Worm (Caenorhabditis elegans): Measurements from ENCODE around the gene srh-217.

srh-217 gene

DNA sequence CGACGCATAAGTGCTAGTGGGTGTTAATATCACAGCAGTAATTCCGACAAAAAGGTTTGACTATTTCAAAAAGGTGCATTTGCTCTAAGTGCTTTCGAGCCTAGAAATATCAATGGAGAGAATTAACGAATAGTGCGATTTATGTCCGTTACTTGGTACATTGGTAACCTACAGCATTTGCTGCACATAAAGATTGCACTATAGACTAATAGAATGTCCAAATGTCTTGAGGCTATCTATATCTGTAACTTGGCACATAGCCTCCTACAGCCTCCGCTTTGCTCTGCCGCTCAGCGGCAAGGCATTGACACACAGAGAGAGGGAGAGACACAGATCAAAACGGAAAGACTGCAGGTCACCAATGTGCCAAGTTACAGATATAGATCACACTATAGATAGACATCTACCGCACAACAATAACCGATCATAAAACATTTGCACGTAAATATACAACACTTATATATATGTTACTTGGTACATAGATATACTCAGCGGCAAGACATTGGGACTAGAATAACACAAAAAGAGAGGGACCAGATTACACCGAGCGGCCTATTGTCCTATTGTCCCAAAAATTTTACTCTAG is at the start of gene srh-217, which contains the start of gene Y113G7B.28:
Gene srh-217 (minus strand): TSS at position 101 of the 586 bp plus-strand sequence.
Gene Y113G7B.28 (plus strand): TSS at position 536 of the 586 bp plus-strand sequence.
- no peak for TF ChIP-seq pes-1 (GFP tag; IDR thresholded peaks at IDR 0.05)
- no peak for TF ChIP-seq hmg-4 (GFP tag; optimal IDR thresholded peaks at IDR 0.05)
- no peak for TF ChIP-seq tbx-37 (GFP tag; conservative IDR thresholded peaks at IDR 0.05)
- TF ChIP-seq B0310.2 (tag; optimal IDR thresholded peaks at IDR 0.05): no peak
- no peak for TF ChIP-seq F13C5.2 (tag; optimal IDR thresholded peaks at IDR 0.05)
- TF ChIP-seq ceh-13 (GFP tag; optimal IDR thresholded peaks at IDR 0.05): no peak
- TF ChIP-seq ceh-36 (tag; optimal IDR thresholded peaks at IDR 0.05): no peak
- no peak for TF ChIP-seq flt-1 (GFP tag; IDR thresholded peaks at IDR 0.05)
- no peak for TF ChIP-seq scrt-1 (GFP tag; IDR thresholded peaks at IDR 0.05)
- no peak for TF ChIP-seq tbx-11 (GFP tag; IDR thresholded peaks at IDR 0.05)
- no peak for TF ChIP-seq hmbx-1 (tag; optimal IDR thresholded peaks at IDR 0.05)
- TF ChIP-seq aly-1 (tag; optimal IDR thresholded peaks at IDR 0.05): no peak
- no peak for TF ChIP-seq sea-1 (GFP tag; conservative IDR thresholded peaks at IDR 0.05)

DNA sequence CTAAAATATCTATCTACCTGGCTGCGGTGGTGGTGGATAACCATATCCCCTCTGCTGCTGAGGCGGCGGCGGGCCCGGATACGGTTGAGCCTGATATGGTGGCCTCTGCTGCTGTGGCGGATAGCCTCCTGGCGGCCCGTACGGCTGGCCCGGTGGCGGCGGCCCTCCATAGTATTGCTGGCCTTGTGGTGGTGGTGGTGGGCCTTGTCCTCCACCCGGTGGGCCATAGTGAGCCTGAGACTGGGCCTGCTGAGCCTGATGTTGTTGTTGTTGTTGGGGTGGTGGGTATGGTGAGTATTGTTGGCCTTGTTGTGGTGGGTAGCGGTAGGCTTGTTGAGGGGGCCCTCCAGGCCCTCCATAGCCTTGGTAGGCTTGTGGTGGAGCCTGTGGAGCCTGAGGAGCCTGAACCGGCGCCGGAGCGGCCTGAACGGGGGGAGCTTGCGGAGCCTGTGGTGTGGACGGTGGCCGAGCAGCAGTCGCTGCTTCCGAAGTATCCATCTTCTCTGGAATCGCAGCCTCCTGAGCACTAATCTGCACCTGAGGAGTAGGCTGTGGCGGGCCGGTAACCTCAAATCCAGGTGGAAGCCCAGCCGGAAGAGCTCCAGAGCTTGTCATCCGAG is 46.0 kb upstream of the srh-217 start:
- TF ChIP-seq hmg-4 (GFP tag; optimal IDR thresholded peaks at IDR 0.05) (no peak), pes-1 (GFP tag; IDR thresholded peaks at IDR 0.05) (0 out of 2 replicates have a peak, but pooled peaks have one; percentile 30)

DNA sequence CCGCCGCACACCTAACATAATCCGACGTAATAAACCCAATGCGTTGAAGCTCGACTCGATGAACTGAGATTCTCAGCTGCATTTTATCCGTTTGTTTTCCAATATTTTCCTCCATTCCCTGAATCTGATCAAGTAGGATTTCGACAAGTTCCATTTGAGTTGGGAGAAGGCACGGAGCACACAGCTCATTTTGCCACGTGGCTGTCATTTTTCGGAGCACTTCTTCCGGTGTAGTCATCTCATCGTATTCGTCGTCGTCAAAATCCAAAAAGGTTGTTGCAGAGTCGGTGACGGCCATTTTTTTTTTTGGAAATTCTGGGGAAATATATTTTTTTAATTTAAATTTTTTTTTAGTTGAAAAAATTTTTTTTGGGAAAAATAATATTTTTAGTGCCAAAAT is 42.1 kb upstream of the srh-217 start, which contains the start of gene sld-5:
Gene sld-5 (minus strand): TSS at position 317 of the 400 bp plus-strand sequence.
- TF ChIP-seq tbx-37 (GFP tag; conservative IDR thresholded peaks at IDR 0.05) (no peak), pes-1 (GFP tag; IDR thresholded peaks at IDR 0.05) (no peak), ama-1 (optimal IDR thresholded peaks at IDR 0.05) (no peak), tra-4 (tag; optimal IDR thresholded peaks at IDR 0.05) (no peak), hmbx-1 (tag; optimal IDR thresholded peaks at IDR 0.05) (no peak), aly-1 (tag; optimal IDR thresholded peaks at IDR 0.05) (no peak), tbx-11 (GFP tag; IDR thresholded peaks at IDR 0.05) (no peak), hmg-4 (GFP tag; optimal IDR thresholded peaks at IDR 0.05) (no peak), ceh-13 (GFP tag; optimal IDR thresholded peaks at IDR 0.05) (no peak), B0310.2 (tag; optimal IDR thresholded peaks at IDR 0.05) (no peak)

DNA sequence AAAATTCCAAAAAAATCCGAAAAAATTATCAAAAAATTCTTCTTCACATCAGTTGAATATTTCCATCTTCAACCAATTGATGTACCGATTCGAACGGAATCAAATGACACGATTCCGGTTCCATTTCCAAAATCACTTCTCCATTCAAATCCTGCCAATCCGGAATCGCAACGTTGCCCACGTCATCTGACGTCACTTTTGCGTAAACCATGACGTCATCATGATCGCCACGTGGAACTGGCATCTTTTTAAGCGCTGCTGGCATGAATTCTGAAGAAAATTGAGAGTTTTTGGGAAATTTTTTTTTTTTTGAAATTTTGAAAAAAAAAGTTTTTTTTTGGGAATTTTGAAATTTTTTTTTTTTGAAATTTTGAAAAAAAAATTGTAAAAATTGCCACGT is 39.9 kb upstream of the srh-217 start:
- TF ChIP-seq tra-4 (tag; optimal IDR thresholded peaks at IDR 0.05) (no peak), tbx-37 (GFP tag; conservative IDR thresholded peaks at IDR 0.05) (no peak), aly-1 (tag; optimal IDR thresholded peaks at IDR 0.05) (no peak), hnd-1 (tag; optimal IDR thresholded peaks at IDR 0.05) (no peak), ceh-13 (GFP tag; optimal IDR thresholded peaks at IDR 0.05) (no peak), hmbx-1 (tag; optimal IDR thresholded peaks at IDR 0.05) (no peak), flt-1 (GFP tag; IDR thresholded peaks at IDR 0.05) (no peak), B0310.2 (tag; optimal IDR thresholded peaks at IDR 0.05) (no peak), scrt-1 (GFP tag; IDR thresholded peaks at IDR 0.05) (no peak), F13C5.2 (tag; optimal IDR thresholded peaks at IDR 0.05) (no peak), hmg-4 (GFP tag; optimal IDR thresholded peaks at IDR 0.05) (no peak), ama-1 (optimal IDR thresholded peaks at IDR 0.05) (no peak), sea-1 (GFP tag; conservative IDR thresholded peaks at IDR 0.05) (no peak), ceh-36 (tag; optimal IDR thresholded peaks at IDR 0.05) (no peak), ets-7 (tag; optimal IDR thresholded peaks at IDR 0.05) (no peak), tbx-11 (GFP tag; IDR thresholded peaks at IDR 0.05) (no peak), pes-1 (GFP tag; IDR thresholded peaks at IDR 0.05) (no peak)

DNA sequence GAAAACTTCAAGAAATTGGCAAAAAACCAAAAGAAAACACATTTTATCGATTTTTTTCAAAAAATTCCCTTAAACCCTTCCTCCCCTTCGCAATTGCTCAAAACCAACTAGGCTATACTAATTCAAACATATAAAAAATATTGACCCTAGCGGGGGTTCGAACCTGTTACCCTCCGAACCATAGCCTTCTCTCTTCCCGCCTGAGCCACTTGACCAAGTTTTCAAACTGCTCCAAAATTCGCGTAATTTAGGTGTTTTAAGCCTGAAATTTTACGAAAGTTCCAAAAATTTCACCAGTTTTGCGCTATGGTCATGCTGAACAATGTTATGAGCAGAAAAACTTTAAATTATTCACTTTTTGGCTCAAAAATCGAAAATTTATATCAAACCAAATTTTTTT is 39.1 kb upstream of the srh-217 start:
- no peak for TF ChIP-seq hmbx-1 (tag; optimal IDR thresholded peaks at IDR 0.05)
- TF ChIP-seq ama-1 (optimal IDR thresholded peaks at IDR 0.05): peak; percentile 29
- peak; percentile 18 for TF ChIP-seq ceh-36 (tag; optimal IDR thresholded peaks at IDR 0.05)
- no peak for TF ChIP-seq tbx-11 (GFP tag; IDR thresholded peaks at IDR 0.05)
- no peak for TF ChIP-seq sea-1 (GFP tag; conservative IDR thresholded peaks at IDR 0.05)
- peak; percentile 16 for TF ChIP-seq B0310.2 (tag; optimal IDR thresholded peaks at IDR 0.05)
- 0 out of 2 replicates have a peak, but pooled peaks have one; percentile 27 for TF ChIP-seq flt-1 (GFP tag; IDR thresholded peaks at IDR 0.05)
- TF ChIP-seq pes-1 (GFP tag; IDR thresholded peaks at IDR 0.05): peak; percentile 7; the same call in 1 of the 2 replicates
- no peak for TF ChIP-seq ets-7 (tag; optimal IDR thresholded peaks at IDR 0.05)
- TF ChIP-seq scrt-1 (GFP tag; IDR thresholded peaks at IDR 0.05): 0 out of 2 replicates have a peak, but pooled peaks have one; percentile 20

DNA sequence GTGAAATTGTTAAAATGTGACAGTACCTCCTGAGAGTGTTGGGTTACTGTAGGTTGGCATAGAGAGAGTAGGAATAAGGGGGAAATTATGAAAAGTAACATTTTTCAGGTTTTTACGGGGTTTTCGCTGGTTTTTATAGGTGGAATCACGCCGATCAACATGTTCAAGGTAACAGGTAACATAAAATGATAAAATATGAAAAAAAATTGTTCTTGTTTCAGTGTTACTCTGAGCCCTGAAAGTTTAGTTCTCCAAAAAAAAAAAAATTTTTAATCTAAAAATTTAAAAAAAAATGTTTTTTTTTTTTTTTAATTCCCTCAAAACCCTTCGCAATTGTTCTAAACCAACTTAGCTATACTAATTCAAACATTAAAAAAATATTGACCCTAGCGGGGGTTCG is 38.4 kb upstream of the srh-217 start, which contains the start of gene Y113G7B.15:
Gene Y113G7B.15 (minus strand): TSS at position 101 of the 400 bp plus-strand sequence.
- no peak for TF ChIP-seq F13C5.2 (tag; optimal IDR thresholded peaks at IDR 0.05)
- TF ChIP-seq aly-1 (tag; optimal IDR thresholded peaks at IDR 0.05): no peak
- no peak for TF ChIP-seq hmbx-1 (tag; optimal IDR thresholded peaks at IDR 0.05)
- no peak for TF ChIP-seq ama-1 (optimal IDR thresholded peaks at IDR 0.05)
- TF ChIP-seq hmg-4 (GFP tag; optimal IDR thresholded peaks at IDR 0.05): no peak
- TF ChIP-seq scrt-1 (GFP tag; IDR thresholded peaks at IDR 0.05): no peak

DNA sequence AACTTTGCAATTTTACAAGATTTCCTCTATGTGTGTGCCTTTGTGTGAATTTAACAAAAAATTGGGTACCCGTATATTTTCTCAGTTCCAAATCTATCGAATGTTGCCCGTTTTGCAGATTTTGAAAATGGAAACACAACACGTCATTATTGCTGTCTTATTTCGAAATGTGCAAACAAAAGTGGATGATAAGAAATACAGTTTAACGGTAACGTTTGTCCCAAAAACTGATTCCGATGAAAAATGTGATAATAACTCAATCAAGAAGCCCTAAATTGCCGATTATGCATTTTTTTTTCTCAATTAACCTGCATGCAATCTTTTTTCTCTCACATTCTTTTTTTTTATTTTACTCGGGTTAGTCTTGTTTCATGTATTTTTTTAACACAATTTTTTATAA is 30.0 kb upstream of the srh-217 start:
- TF ChIP-seq ceh-36 (tag; optimal IDR thresholded peaks at IDR 0.05) (no peak), aly-1 (tag; optimal IDR thresholded peaks at IDR 0.05) (no peak), ceh-13 (GFP tag; optimal IDR thresholded peaks at IDR 0.05) (no peak), B0310.2 (tag; optimal IDR thresholded peaks at IDR 0.05) (no peak)

DNA sequence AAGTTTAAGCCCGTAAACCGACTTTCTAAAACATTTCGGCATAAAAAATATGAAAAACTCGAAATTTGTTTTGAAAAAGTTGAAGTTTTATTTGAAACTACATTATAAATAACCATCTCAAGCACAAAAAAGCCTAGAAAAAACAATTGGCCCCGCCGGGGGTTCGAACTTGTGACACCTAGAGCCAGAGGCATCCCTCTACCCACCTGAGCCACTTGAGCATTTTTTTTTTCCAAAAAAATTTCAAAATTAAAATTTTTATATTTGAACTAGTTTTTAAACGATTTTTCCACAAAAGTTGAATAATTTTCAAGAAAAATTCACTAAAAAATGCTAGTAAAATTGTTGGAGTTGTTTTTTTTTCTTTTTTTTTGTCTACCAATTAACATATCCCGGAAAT is 28.4 kb upstream of the srh-217 start:
- no peak for TF ChIP-seq aly-1 (tag; optimal IDR thresholded peaks at IDR 0.05)

Measured in whole organism, early embryonic.